Fruit fly (Drosophila melanogaster) whole organism, embryonic: ENCODE data around the gene tplus3b.

Experiments
- B-H2 ChIP-seq: fragments of 200-800 bp; sonication (Bioruptor generic); optimal IDR thresholded peaks from 2 replicates; lab custom pipeline; 2018; ENCODE audit warnings: missing biosample characterization, mild to moderate bottlenecking, missing genetic modification characterization
- Bdp1 ChIP-seq: fragments of 200-800 bp; sonication (Bioruptor generic); optimal IDR thresholded peaks from 3 replicates; lab custom pipeline; 2016; ENCODE audit warnings: missing biosample characterization, missing genetic modification characterization
- CG10366 ChIP-seq: fragments of 200-800 bp; sonication (Bioruptor generic); IDR thresholded peaks from 2 replicates; pipeline ENCODE4 v1.3.6; 2022; ENCODE audit warnings: missing biosample characterization, missing genetic modification characterization
- CG13894 ChIP-seq: fragments of 200-800 bp; sonication (Bioruptor generic); optimal IDR thresholded peaks from 3 replicates; lab custom pipeline; 2018; ENCODE audit warnings: missing biosample characterization, mild to moderate bottlenecking, missing genetic modification characterization, moderate library complexity
- CG14710 ChIP-seq: fragments of 200-800 bp; sonication (Bioruptor generic); optimal IDR thresholded peaks from 3 replicates; lab custom pipeline; 2019; ENCODE audit warnings: missing biosample characterization, mild to moderate bottlenecking, missing genetic modification characterization, moderate library complexity
- CG16779 ChIP-seq: fragments of 200-800 bp; sonication (Bioruptor generic); IDR thresholded peaks from 2 replicates; pipeline ENCODE4 v1.3.6; 2022; ENCODE audit warnings: missing biosample characterization, missing genetic modification characterization
- CG17359 ChIP-seq: fragments of 200-800 bp; sonication (Bioruptor generic); optimal IDR thresholded peaks from 3 replicates; lab custom pipeline; 2018; ENCODE audit warnings: missing biosample characterization, mild to moderate bottlenecking, missing genetic modification characterization, moderate library complexity
- CG17829 ChIP-seq: fragments of 200-800 bp; optimal IDR thresholded peaks from 2 replicates; lab custom pipeline; 2019; ENCODE audit warnings: missing biosample characterization, mild to moderate bottlenecking, missing genetic modification characterization, moderate library complexity
- CG2875 ChIP-seq: fragments of 200-800 bp; sonication (Bioruptor generic); optimal IDR thresholded peaks from 2 replicates; lab custom pipeline; 2017; ENCODE audit warnings: missing biosample characterization, mild to moderate bottlenecking, missing genetic modification characterization, missing genetic modification reagents
- CG3163 ChIP-seq: fragments of 200-800 bp; sonication (Bioruptor generic); optimal IDR thresholded peaks from 3 replicates; lab custom pipeline; 2016; ENCODE audit warnings: missing biosample characterization, missing genetic modification characterization
- CG34224 ChIP-seq: fragments of 200-800 bp; sonication (Bioruptor generic); IDR thresholded peaks from 3 replicates; pipeline ENCODE4 v1.3.6; 2022; ENCODE audit warnings: missing biosample characterization, missing genetic modification characterization; ENCODE audit not compliant: partially characterized antibody
- CG6254 ChIP-seq: fragments of 200-800 bp; sonication (Bioruptor generic); optimal IDR thresholded peaks from 3 replicates; lab custom pipeline; 2017; ENCODE audit warnings: mild to moderate bottlenecking, missing biosample characterization, missing genetic modification reagents, missing genetic modification characterization
- CG6765 ChIP-seq: fragments of 200-800 bp; sonication (Bioruptor generic); optimal IDR thresholded peaks from 3 replicates; lab custom pipeline; 2017; ENCODE audit warnings: missing biosample characterization, mild to moderate bottlenecking, missing genetic modification characterization
- CG8388 ChIP-seq: fragments of 200-800 bp; sonication (Bioruptor generic); optimal IDR thresholded peaks from 2 replicates; lab custom pipeline; 2019; ENCODE audit warnings: missing biosample characterization, mild to moderate bottlenecking, missing genetic modification characterization, moderate library complexity
- CG8944 ChIP-seq: fragments of 200-800 bp; sonication (Bioruptor generic); optimal IDR thresholded peaks from 3 replicates; lab custom pipeline; 2016; ENCODE audit warnings: missing biosample characterization, missing genetic modification characterization
- D19A ChIP-seq: fragments of 200-800 bp; optimal IDR thresholded peaks from 3 replicates; lab custom pipeline; 2019; ENCODE audit warnings: missing biosample characterization, mild to moderate bottlenecking, missing genetic modification characterization, moderate library complexity
- Fer3 ChIP-seq: fragments of 200-800 bp; sonication (Bioruptor generic); optimal IDR thresholded peaks from 2 replicates; lab custom pipeline; 2018; ENCODE audit warnings: missing biosample characterization, mild to moderate bottlenecking, missing genetic modification characterization, moderate library complexity
- Opbp ChIP-seq: fragments of 200-800 bp; sonication (Bioruptor generic); IDR thresholded peaks from 3 replicates; pipeline ENCODE4 v1.3.6; 2022; ENCODE audit warnings: missing biosample characterization, missing genetic modification characterization; ENCODE audit not compliant: partially characterized antibody
- Pdp1 ChIP-seq, 2 experiments: fragments of 200-800 bp; sonication (Bioruptor generic); optimal IDR thresholded peaks; 3 replicates each; lab custom pipeline; 2016; ENCODE audit warnings: missing biosample characterization in 2 of 2, missing genetic modification characterization in 2 of 2, mild to moderate bottlenecking in 1 of 2, moderate library complexity in 1 of 2
- Sin3A ChIP-seq: fragments of >200 bp; optimal IDR thresholded peaks from 2 replicates; lab custom pipeline; 2018
- Trl ChIP-seq, 3 experiments: fragments of >200 bp in 2 of 3; fragments of 200-800 bp in 1 of 3; sonication (Bioruptor generic) in 1 of 3; optimal IDR thresholded peaks; 2 replicates in 1 of 3; 3 replicates in 2 of 3; lab custom pipeline; 2016 to 2017; ENCODE audit warnings: missing biosample characterization in 1 of 3, missing genetic modification characterization in 1 of 3
- aop ChIP-seq: fragments of 200-800 bp; sonication (Bioruptor generic); IDR thresholded peaks from 2 replicates; pipeline ENCODE4 v1.3.6; 2022; ENCODE audit warnings: missing biosample characterization, missing genetic modification characterization
- cad ChIP-seq: fragments of >200 bp; optimal IDR thresholded peaks from 2 replicates; lab custom pipeline; 2017; ENCODE audit warnings: missing biosample characterization, missing genetic modification characterization
- cg ChIP-seq: fragments of 200-800 bp; sonication (Bioruptor generic); optimal IDR thresholded peaks from 3 replicates; lab custom pipeline; 2019; ENCODE audit warnings: missing biosample characterization, mild to moderate bottlenecking, missing genetic modification characterization, moderate library complexity
- chinmo ChIP-seq: fragments of 200-800 bp; sonication (Bioruptor generic); IDR thresholded peaks from 4 replicates; pipeline ENCODE4 v1.3.6; 2022; ENCODE audit warnings: missing biosample characterization, missing genetic modification characterization; ENCODE audit not compliant: partially characterized antibody
- crol ChIP-seq: fragments of 200-800 bp; sonication (Bioruptor generic); IDR thresholded peaks from 2 replicates; pipeline ENCODE4 v1.3.6; 2022; ENCODE audit warnings: missing biosample characterization, missing genetic modification characterization
- da ChIP-seq: fragments of 200-800 bp; sonication (Bioruptor generic); optimal IDR thresholded peaks from 2 replicates; lab custom pipeline; 2016; ENCODE audit warnings: missing biosample characterization, missing genetic modification characterization
- dmrt99B ChIP-seq: fragments of 200-800 bp; sonication (Bioruptor generic); optimal IDR thresholded peaks from 2 replicates; lab custom pipeline; 2018; ENCODE audit warnings: missing biosample characterization, mild to moderate bottlenecking, missing genetic modification characterization, moderate library complexity
- dpn ChIP-seq, 2 experiments: fragments of 200-800 bp; sonication (Bioruptor generic); optimal IDR thresholded peaks; 3 replicates each; lab custom pipeline; 2016; ENCODE audit warnings: missing biosample characterization in 2 of 2, missing genetic modification characterization in 2 of 2
- eve ChIP-seq, 2 experiments: fragments of >200 bp; optimal IDR thresholded peaks; 2 replicates each; lab custom pipeline; 2017; ENCODE audit warnings: missing biosample characterization in 2 of 2, missing genetic modification characterization in 2 of 2
- gcm2 ChIP-seq: fragments of 200-800 bp; sonication (Bioruptor generic); optimal IDR thresholded peaks from 2 replicates; lab custom pipeline; 2016; ENCODE audit warnings: missing biosample characterization, missing genetic modification characterization
- hb ChIP-seq: fragments of 200-800 bp; sonication (Bioruptor generic); IDR thresholded peaks from 3 replicates; pipeline ENCODE4 v1.3.6; 2022; ENCODE audit warnings: missing biosample characterization, missing genetic modification characterization; ENCODE audit not compliant: partially characterized antibody
- insv ChIP-seq, 2 experiments: fragments of 200-800 bp; sonication (Bioruptor generic); optimal IDR thresholded peaks; 3 replicates each; lab custom pipeline; 2016 to 2018; ENCODE audit warnings: missing biosample characterization in 2 of 2, missing genetic modification characterization in 2 of 2
- odd ChIP-seq: fragments of 200-800 bp; sonication (Bioruptor generic); optimal IDR thresholded peaks from 2 replicates; lab custom pipeline; 2017; ENCODE audit warnings: missing biosample characterization, mild to moderate bottlenecking, missing genetic modification characterization
- pros ChIP-seq: fragments of 200-800 bp; sonication (Bioruptor generic); optimal IDR thresholded peaks from 3 replicates; lab custom pipeline; 2019; ENCODE audit warnings: missing biosample characterization, mild to moderate bottlenecking, missing genetic modification characterization, moderate library complexity
- sens ChIP-seq: fragments of 200-800 bp; sonication (Bioruptor generic); peaks from one replicate; lab custom pipeline; 2016; ENCODE audit warnings: missing biosample characterization, missing genetic modification characterization
- zen ChIP-seq: fragments of 200-800 bp; sonication (Bioruptor generic); optimal IDR thresholded peaks from 3 replicates; lab custom pipeline; 2018; ENCODE audit warnings: missing biosample characterization, mild to moderate bottlenecking, missing genetic modification characterization, moderate library complexity
- zfh2 ChIP-seq: fragments of 200-800 bp; sonication (Bioruptor generic); optimal IDR thresholded peaks from 2 replicates; lab custom pipeline; 2016; ENCODE audit warnings: missing biosample characterization, missing genetic modification characterization

Gene tplus3b

dm6 chr2L:22153246-22153645, 49.0 kb upstream of the tplus3b start (continued):
- TF ChIP-seq B-H2 (GFP tag; lab: Kevin White, UChicago) (no peak), D19A (tag; lab: Kevin White, UChicago) (peak; percentile 52), CG13894 (tag; lab: Kevin White, UChicago) (peak; percentile 19), aop (no peak), CG17359 (tag; lab: Kevin White, UChicago) (no peak), da (no peak), CG14710 (tag; lab: Kevin White, UChicago) (no peak), CG10366 (GFP tag; lab: Robert Waterston, UW) (no peak), CG8388 (no peak), odd (no peak), Sin3A (lab: Kevin White, UChicago) (no peak), CG8944 (GFP tag; lab: Kevin White, UChicago) (no peak), CG16779 (GFP tag; lab: Robert Waterston, UW) (peak; percentile 46; the same call in 1 of the 2 replicates)

dm6 chr2L:22151323-22151722, 47.1 kb upstream of the tplus3b start, which contains the start of gene dunk:
TSS of gene dunk (plus strand) at chr2L:22151623.
- no peak for TF ChIP-seq Opbp (GFP tag; lab: Robert Waterston, UW)
- peak; percentile 45 for TF ChIP-seq sens (GFP tag; lab: Kevin White, UChicago)
- peak; percentile 90 for TF ChIP-seq zen (tag; lab: Kevin White, UChicago)
- TF ChIP-seq cad = peak; percentile 43
- no peak for TF ChIP-seq insv (GFP tag; optimal IDR thresholded peaks at IDR 0.05; lab: Kevin White, UChicago)
- no peak for TF ChIP-seq CG17829 (tag; lab: Kevin White, UChicago)

DNA sequence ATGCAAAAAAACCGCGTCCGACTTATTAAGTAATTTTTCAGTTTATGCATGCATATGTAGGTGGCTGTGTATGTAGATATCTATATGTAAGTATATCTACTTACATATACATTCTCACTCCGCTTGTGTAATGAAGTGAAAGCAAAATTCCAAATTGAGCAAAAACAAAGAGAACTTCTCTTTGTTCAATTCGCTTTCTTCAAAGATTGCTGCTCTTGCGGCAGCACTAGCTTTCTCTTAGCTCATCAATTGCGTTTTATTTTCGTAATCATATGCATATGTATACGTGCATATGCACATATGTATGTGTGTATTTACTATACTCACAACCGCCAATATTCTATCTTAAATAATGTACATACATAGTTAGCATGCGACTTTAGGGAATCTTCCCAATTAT, 44.5 kb upstream of the tplus3b start:
- TF ChIP-seq chinmo (GFP tag; lab: Robert Waterston, UW) = 0 out of 4 replicates have a peak, but pooled peaks have one; percentile 54
- TF ChIP-seq pros (GFP tag; lab: Kevin White, UChicago) = peak; percentile 45
- TF ChIP-seq eve (GFP tag; optimal IDR thresholded peaks at IDR 0.05; lab: Kevin White, UChicago) = peak in 1 of 2 experiments; percentile 40
- TF ChIP-seq CG6765 (GFP tag; lab: Kevin White, UChicago) = peak; percentile 10
- no peak for TF ChIP-seq gcm2 (GFP tag; lab: Kevin White, UChicago)
- no peak for TF ChIP-seq CG6254 (GFP tag; lab: Kevin White, UChicago)
- no peak for TF ChIP-seq dpn (GFP tag; optimal IDR thresholded peaks at IDR 0.05; lab: Kevin White, UChicago)
- TF ChIP-seq hb = no peak
- no peak for TF ChIP-seq crol (GFP tag; lab: Robert Waterston, UW)
- 0 out of 3 replicates have a peak, but pooled peaks have one; percentile 34 for TF ChIP-seq CG34224 (GFP tag; lab: Robert Waterston, UW)
- no peak for TF ChIP-seq Bdp1 (GFP tag; lab: Kevin White, UChicago)
- TF ChIP-seq CG3163 (GFP tag; lab: Kevin White, UChicago) = peak; percentile 93
- peak; percentile 75 for TF ChIP-seq cg (GFP tag; lab: Kevin White, UChicago)
- TF ChIP-seq CG2875 = no peak
- peak in 1 of 2 experiments; percentile 89 for TF ChIP-seq Pdp1 (GFP tag; optimal IDR thresholded peaks at IDR 0.05; lab: Kevin White, UChicago)
- TF ChIP-seq dmrt99B = no peak
- TF ChIP-seq Fer3 = no peak
- no peak for TF ChIP-seq zfh2
- peak; percentile 53 to 54 for TF ChIP-seq Trl (optimal IDR thresholded peaks at IDR 0.05; lab: Kevin White, UChicago)
- no peak for TF ChIP-seq Trl (GFP tag; optimal IDR thresholded peaks at IDR 0.05; lab: Kevin White, UChicago)
- TF ChIP-seq, all 482 proteins: peak for 9
